Worm (Caenorhabditis elegans): Measurements from ENCODE around the gene sor-3.

DNA sequence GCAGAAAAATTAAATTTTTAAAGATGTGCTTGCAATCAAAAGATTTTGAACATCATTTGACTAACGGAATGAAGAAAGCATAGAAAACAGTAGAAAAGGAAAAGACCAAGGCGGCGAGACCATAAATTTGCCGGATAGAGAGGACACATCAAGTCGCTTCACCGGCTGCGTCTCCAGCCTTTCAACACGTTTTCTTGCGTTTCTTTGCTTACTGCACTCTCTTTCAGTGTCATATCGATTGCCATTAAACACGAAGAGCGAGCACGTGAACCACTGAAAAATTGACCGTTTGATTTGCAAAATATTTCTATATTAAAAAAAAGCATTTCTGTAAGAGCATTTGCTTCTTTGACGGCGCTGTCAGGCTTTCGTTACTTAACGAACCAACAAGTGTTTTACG, 5.3 kb upstream of the sor-3 start:
- TF ChIP-seq lim-6 (tag; optimal IDR thresholded peaks at IDR 0.05): no peak
- no peak for TF ChIP-seq pqm-1 (tag; optimal IDR thresholded peaks at IDR 0.05)
- TF ChIP-seq fkh-6 (tag; optimal IDR thresholded peaks at IDR 0.05): no peak
- no peak for TF ChIP-seq syd-9 (tag; optimal IDR thresholded peaks at IDR 0.05)
- TF ChIP-seq dve-1 (tag; optimal IDR thresholded peaks at IDR 0.05): no peak
- TF ChIP-seq ceh-2 (tag; optimal IDR thresholded peaks at IDR 0.05): no peak
- no peak for TF ChIP-seq nhr-11 (tag; optimal IDR thresholded peaks at IDR 0.05)
- no peak for TF ChIP-seq fkh-10 (GFP tag; optimal IDR thresholded peaks at IDR 0.05)
- TF ChIP-seq K09A11.1 (tag; optimal IDR thresholded peaks at IDR 0.05; ENCODE audit: insufficient read depth): no peak
- TF ChIP-seq ama-1 (optimal IDR thresholded peaks at IDR 0.05): no peak

All from whole organism, late embryonic.